Worm (Caenorhabditis elegans): ENCODE data around the gene pxd-1.

pxd-1 gene

DNA sequence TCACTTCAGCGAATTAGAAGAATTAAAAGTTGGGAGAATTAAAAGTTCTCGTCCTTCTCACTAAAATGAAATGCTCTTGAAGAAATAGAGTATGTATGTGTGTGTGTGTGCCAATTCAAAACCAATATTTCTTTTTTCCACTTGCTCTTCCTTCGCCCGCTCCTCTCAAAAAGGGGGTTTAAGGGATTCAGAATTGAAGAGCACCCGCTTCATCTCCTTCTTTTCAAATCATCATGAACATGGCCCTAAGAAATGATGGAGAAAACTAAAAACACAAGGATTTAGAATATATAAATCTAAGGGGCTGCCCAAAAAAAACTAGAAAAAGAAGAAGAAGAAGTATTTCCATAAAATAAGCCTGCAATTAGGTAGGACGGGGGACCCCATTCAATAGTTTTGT lies 36.8 kb upstream of the pxd-1 start:
- TF ChIP-seq madf-6 (GFP tag; IDR thresholded peaks at IDR 0.05) (no peak), nhr-179 (tag; optimal IDR thresholded peaks at IDR 0.05) (no peak), F57C9.4 (tag; optimal IDR thresholded peaks at IDR 0.05) (no peak), T07F8.4 (tag; optimal IDR thresholded peaks at IDR 0.05) (no peak), fkh-3 (tag; optimal IDR thresholded peaks at IDR 0.05) (no peak), F52B5.7 (tag; optimal IDR thresholded peaks at IDR 0.05) (no peak), tlf-1 (GFP tag; optimal IDR thresholded peaks at IDR 0.05) (no peak), F22D6.2 (tag; optimal IDR thresholded peaks at IDR 0.05) (no peak), rec-8 (tag; optimal IDR thresholded peaks at IDR 0.05) (no peak)

DNA sequence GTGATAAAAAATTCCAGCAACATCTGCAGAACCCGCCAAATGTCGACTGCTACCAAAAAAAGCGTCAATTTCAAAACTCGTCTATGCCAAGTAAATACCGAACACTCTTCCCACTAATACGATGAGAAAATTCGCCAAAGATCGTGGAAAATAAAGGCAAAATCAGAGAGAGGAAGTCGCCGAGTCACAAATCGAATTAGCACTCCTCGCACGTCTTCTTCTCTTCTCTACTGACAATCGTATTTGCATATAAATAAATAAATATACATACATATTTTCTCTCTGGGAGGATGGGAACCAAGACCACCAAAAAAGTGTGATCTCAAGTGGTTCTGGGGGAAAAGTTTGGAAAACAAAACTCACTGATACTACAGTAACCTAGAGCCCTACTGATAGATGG lies 35.5 kb upstream of the pxd-1 start:
- TF ChIP-seq rcor-1 (GFP tag; IDR thresholded peaks at IDR 0.05): no peak
- TF ChIP-seq repo-1 (tag; optimal IDR thresholded peaks at IDR 0.05): no peak

DNA sequence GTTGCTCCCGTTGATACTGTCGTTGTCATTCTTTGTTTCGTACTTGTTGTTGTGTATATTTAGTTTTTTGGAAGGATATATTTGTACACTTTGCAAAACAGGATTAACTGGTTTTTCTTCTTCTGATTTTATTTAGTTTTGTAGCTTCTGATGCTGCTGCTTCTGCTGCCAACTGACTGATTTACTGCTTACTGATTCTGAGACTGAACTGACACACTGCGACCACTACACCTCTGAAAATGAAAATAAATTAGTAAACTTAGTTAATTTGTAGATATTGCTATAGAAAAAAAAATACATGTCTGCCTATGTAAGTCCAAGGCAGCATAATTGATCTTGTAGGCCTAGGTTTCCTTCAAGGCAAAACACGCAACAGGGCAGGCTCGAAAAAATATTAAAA lies 33.3 kb upstream of the pxd-1 start, which contains the start of gene R10E9.4:
R10E9.4 (minus strand) TSS at position 101 of the 400 bp plus-strand sequence.
- no peak for TF ChIP-seq Y79H2A.3 (GFP tag; conservative IDR thresholded peaks at IDR 0.05)
- no peak for TF ChIP-seq ztf-6 (GFP tag; IDR thresholded peaks at IDR 0.05)
- no peak for TF ChIP-seq ceh-91 (GFP tag; IDR thresholded peaks at IDR 0.05)

DNA sequence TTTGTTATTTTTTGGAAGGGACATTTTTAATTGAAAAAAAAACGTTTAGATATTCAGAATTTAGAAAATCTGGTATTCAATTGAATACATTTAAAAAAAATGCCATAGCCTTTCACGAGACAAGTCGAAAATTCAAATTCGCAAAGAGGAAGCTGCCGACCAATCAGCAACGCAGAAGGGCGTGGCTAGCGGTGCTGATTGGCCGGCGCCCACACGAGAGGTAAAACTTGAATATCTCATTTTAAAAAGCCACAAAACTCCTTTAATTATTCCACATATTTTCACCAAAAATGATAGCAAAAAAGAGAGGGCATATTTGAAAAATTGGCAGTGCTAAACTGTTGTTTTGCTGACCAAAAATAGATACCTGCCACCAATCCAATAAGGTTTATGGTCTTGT lies 31.4 kb upstream of the pxd-1 start:
- TF ChIP-seq lin-26 (GFP tag; IDR thresholded peaks at IDR 0.05) (no peak), nfyb-1 (GFP tag; IDR thresholded peaks at IDR 0.05) (peak; percentile 63; the same call in 1 of the 2 replicates), pbrm-1 (GFP tag; IDR thresholded peaks at IDR 0.05) (no peak), lin-40 (tag; optimal IDR thresholded peaks at IDR 0.05) (no peak), ZK185.1 (tag; optimal IDR thresholded peaks at IDR 0.05; ENCODE audit: poor library complexity, severe bottlenecking) (no peak), egrh-3 (GFP tag; IDR thresholded peaks at IDR 0.05) (no peak)

DNA sequence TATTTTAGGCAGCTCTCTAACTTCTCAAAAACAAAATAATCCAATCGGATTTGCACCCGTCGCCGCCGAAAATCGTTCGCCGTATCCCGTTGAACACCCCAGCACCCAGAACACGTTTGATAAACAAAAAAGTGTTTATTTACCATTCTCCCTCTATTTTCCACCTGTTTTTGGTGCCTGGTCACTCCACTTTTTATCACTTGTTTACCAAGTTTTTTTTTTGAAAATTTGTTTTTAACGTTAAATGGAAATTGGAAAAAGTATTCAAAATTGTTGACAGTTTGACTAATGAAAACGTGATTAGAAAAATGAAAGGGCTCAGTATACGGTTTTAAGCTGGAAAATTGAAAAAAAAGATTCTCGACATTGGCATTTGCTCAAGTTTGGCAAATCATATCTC lies 30.9 kb upstream of the pxd-1 start:
- no peak for TF ChIP-seq nfya-2 (GFP tag; IDR thresholded peaks at IDR 0.05)
- TF ChIP-seq Y56A3A.18 (GFP tag; IDR thresholded peaks at IDR 0.05): no peak
- no peak for TF ChIP-seq F10E7.11 (tag; optimal IDR thresholded peaks at IDR 0.05)
- TF ChIP-seq gei-17 (GFP tag; optimal IDR thresholded peaks at IDR 0.05): no peak
- no peak for TF ChIP-seq tbp1 (GFP tag; optimal IDR thresholded peaks at IDR 0.05)
- no peak for TF ChIP-seq K12H6.12 (tag; optimal IDR thresholded peaks at IDR 0.05)
- TF ChIP-seq ccch-3 (GFP tag; optimal IDR thresholded peaks at IDR 0.05): no peak
- no peak for TF ChIP-seq bed-2 (GFP tag; IDR thresholded peaks at IDR 0.05)
- TF ChIP-seq lsl-1 (GFP tag; optimal IDR thresholded peaks at IDR 0.05): no peak
- TF ChIP-seq hmg-20 (GFP tag; IDR thresholded peaks at IDR 0.05): no peak

DNA sequence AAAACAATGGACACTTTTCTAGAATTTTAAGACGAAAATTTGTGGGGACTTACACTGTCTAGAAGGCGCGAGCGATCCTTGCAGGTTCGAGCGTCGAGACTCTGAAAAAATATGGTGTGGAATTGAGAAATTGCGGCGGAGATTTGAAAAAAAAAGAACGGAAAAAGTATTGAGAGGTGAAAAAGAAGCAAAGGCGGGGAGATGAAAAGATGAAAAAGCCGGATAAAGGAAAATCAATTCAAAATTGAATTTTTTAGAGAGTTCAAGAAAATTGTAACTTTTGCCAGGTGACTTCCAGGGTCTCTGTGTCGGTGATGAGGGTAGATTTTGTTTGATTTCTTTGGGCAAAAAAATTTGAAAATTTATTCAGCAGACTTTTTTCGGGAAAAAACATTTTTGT lies 29.7 kb upstream of the pxd-1 start, which contains the start of gene msi-1:
msi-1 (minus strand) TSS at position 101 of the 400 bp plus-strand sequence.
- TF ChIP-seq mel-28 (tag; optimal IDR thresholded peaks at IDR 0.05; ENCODE audit: borderline replicate concordance): no peak
- TF ChIP-seq ztf-6 (GFP tag; IDR thresholded peaks at IDR 0.05): no peak
- no peak for TF ChIP-seq F52B5.7 (tag; optimal IDR thresholded peaks at IDR 0.05)
- no peak for TF ChIP-seq nhr-90 (tag; optimal IDR thresholded peaks at IDR 0.05)
- no peak for TF ChIP-seq attf-3 (GFP tag; conservative IDR thresholded peaks at IDR 0.05)
- TF ChIP-seq hlh-26 (GFP tag; conservative IDR thresholded peaks at IDR 0.05): no peak
- TF ChIP-seq hmg-20 (GFP tag; IDR thresholded peaks at IDR 0.05): no peak
- no peak for TF ChIP-seq ccch-3 (GFP tag; optimal IDR thresholded peaks at IDR 0.05)
- TF ChIP-seq ets-4 (GFP tag; optimal IDR thresholded peaks at IDR 0.05): no peak
- no peak for TF ChIP-seq athp-1 (tag; optimal IDR thresholded peaks at IDR 0.05)
- TF ChIP-seq ztf-18 (tag; optimal IDR thresholded peaks at IDR 0.05): no peak
- no peak for TF ChIP-seq efl-1 (GFP tag; optimal IDR thresholded peaks at IDR 0.05)
- no peak for TF ChIP-seq Y95B8A.8 (GFP tag; IDR thresholded peaks at IDR 0.05)
- TF ChIP-seq snpc-3.4 (tag; optimal IDR thresholded peaks at IDR 0.05): no peak
- no peak for TF ChIP-seq sea-2 (GFP tag; IDR thresholded peaks at IDR 0.05)
- TF ChIP-seq F57A8.1 (GFP tag; optimal IDR thresholded peaks at IDR 0.05): no peak
- TF ChIP-seq somi-1 (GFP tag; optimal IDR thresholded peaks at IDR 0.05): no peak
